Worm (Caenorhabditis elegans) whole organism, midembryonic: ENCODE measurements around the gene glb-32.

Source experiments
- T22C8.4 ChIP-seq: fragments of 200-800 bp; sonication (Bioruptor generic); IDR thresholded peaks from 2 replicates; pipeline ENCODE4 v1.3.6; 2022; ENCODE audit warnings: missing genetic modification characterization, missing compliant biosample characterization
- klf-2 ChIP-seq: fragments of 200-800 bp; sonication (Bioruptor generic); conservative IDR thresholded peaks from 2 replicates; pipeline ENCODE4 v1.3.6; 2022; ENCODE audit warnings: missing genetic modification reagents, missing genetic modification characterization, missing compliant biosample characterization
- ref-1 ChIP-seq: fragments of 200-800 bp; sonication (Bioruptor generic); conservative IDR thresholded peaks from 2 replicates; pipeline ENCODE4 v1.3.6; 2022; ENCODE audit warnings: missing genetic modification reagents, missing genetic modification characterization, missing compliant biosample characterization
- tab-1 ChIP-seq: fragments of 200-800 bp; sonication (Bioruptor generic); IDR thresholded peaks from 2 replicates; pipeline ENCODE4 v1.3.6; 2022; ENCODE audit warnings: missing genetic modification characterization, missing compliant biosample characterization

- TF ChIP-seq T22C8.4, result no peak
- TF ChIP-seq klf-2 (GFP tag; lab: Robert Waterston, UW), result no peak
- TF ChIP-seq ref-1 (GFP tag; lab: Robert Waterston, UW), result no peak
- TF ChIP-seq tab-1 (GFP tag; lab: Robert Waterston, UW), result no peak
Observed at ce11 chrV:5090386-5090785, 1.0 kb upstream of the glb-32 start.
